Worm (Caenorhabditis elegans): ENCODE measurements around the gene D2096.7.

D2096.7 gene

DNA sequence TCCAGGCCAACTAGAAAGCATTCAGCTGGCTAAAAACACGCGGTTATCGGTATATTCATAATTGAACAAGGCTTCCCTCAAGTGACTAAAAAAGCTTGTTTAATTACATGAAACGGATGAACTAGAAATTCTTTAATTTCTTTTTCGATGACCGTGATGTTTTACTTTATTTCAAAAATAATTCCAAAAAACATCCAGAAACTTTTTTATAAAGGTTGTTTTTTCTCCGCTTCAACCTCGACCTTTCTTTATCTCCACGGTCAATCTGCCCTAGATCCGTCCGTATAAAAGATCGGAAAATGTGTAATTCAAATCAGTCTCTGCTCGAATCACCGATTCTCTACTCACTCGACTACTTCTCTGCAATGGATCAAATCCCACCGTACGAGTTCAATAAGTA is 31.9 kb downstream of the D2096.7 start, which contains the start of gene F17E9.5:
Gene F17E9.5, plus strand, starts transcription at position 301 of the 400 bp plus-strand sequence.
- TF ChIP-seq W03F9.2 (tag; optimal IDR thresholded peaks at IDR 0.05) (no peak), him-1 (tag; optimal IDR thresholded peaks at IDR 0.05) (no peak), dao-5 (tag; optimal IDR thresholded peaks at IDR 0.05) (no peak)

DNA sequence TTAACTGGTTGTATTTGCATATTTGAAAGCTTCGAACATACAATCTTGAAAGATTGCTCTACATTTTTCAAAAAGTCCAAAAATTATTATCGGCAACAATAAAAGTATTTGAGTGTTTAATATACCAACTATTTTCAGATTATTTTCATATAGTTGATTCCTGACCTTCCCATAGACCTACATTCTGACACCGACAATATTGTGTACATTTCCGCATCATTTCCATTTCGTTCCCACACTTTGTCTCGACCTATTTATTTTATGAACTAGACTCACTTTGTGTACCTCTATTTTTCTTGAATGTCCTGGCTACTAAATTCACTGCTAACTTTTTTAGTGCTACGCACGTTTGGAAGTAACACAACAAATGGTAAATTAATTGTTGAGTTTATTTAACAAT is 35.0 kb downstream of the D2096.7 start, which contains the start of gene lgc-5:
Gene lgc-5, plus strand, starts transcription at position 301 of the 400 bp plus-strand sequence.
- TF ChIP-seq him-1 (tag; optimal IDR thresholded peaks at IDR 0.05) = no peak

DNA sequence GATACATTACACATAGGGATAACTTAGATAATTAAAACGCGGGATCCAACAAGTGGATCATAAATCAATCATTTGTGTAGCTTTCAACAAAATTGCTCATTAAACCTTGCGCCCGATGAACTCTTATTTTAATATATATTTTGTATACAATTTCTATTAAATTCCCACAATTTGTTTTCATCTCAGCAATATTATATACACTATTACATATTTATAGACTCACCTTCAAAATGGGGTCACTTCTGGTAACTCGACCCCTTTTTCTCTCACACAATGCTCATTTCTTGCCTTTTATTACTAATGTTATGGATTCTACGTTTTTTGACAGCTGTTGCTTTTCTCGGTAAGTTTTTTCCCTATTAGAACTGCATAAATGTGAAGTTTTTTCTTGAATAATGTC is 37.8 kb downstream of the D2096.7 start, which contains the start of gene lgc-6:
Gene lgc-6, plus strand, starts transcription at position 301 of the 400 bp plus-strand sequence.
- TF ChIP-seq dao-5 (tag; optimal IDR thresholded peaks at IDR 0.05) (no peak), him-1 (tag; optimal IDR thresholded peaks at IDR 0.05) (no peak), W03F9.2 (tag; optimal IDR thresholded peaks at IDR 0.05) (no peak)

ce11 chrIV:8333988-8334863 is 43.2 kb downstream of the D2096.7 start, which contains the start of gene his-32:
TSS of gene his-32 (plus strand) at chrIV:8334305.
- TF ChIP-seq dao-5 (tag; optimal IDR thresholded peaks at IDR 0.05) (no peak), W03F9.2 (tag; optimal IDR thresholded peaks at IDR 0.05) (no peak), him-1 (tag; optimal IDR thresholded peaks at IDR 0.05) (no peak)

- TF ChIP-seq dao-5 (tag; optimal IDR thresholded peaks at IDR 0.05) (no peak), him-1 (tag; optimal IDR thresholded peaks at IDR 0.05) (no peak), W03F9.2 (tag; optimal IDR thresholded peaks at IDR 0.05) (no peak)
Observed at ce11 chrIV:8333954-8333987, 43.7 kb downstream of the D2096.7 start, which contains the start of gene his-31. TSS of gene his-31 (minus strand) at chrIV:8333983.

DNA sequence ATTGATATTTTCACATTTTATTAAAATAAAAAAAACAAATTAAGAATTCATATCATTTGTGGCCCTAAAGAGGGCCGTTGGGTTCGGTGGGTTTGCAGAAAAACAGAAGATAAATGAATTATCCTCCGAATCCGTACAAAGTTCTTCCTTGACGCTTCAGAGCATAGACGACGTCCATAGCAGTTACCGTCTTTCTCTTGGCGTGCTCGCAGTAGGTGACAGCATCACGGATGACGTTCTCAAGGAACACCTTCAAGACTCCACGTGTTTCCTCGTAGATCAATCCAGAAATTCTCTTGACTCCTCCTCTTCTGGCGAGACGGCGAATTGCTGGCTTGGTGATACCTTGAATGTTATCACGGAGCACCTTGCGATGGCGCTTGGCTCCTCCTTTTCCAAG is 43.9 kb downstream of the D2096.7 start:
- TF ChIP-seq dao-5 (tag; optimal IDR thresholded peaks at IDR 0.05) (no peak), him-1 (tag; optimal IDR thresholded peaks at IDR 0.05) (no peak), W03F9.2 (tag; optimal IDR thresholded peaks at IDR 0.05) (no peak)

DNA sequence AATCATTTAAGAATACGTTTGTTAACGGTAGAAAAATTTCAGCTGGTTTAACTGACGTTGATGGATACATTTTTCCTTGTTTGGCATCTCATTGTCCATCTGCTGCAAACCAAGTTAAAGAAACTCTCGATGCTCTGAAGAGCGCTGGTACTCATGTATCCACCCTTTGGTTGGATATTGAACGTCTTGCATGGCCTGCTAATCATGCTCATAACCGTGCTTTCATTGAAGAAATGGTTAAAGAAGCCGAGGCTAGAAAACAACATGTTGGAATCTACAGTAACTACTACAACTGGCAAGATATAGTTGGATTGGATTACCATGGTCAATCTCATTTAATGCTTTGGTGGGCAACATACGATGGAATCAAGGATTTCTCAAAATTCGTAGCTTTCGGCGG is 44.4 kb downstream of the D2096.7 start:
- TF ChIP-seq W03F9.2 (tag; optimal IDR thresholded peaks at IDR 0.05) (no peak), dao-5 (tag; optimal IDR thresholded peaks at IDR 0.05) (no peak), him-1 (tag; optimal IDR thresholded peaks at IDR 0.05) (no peak)

DNA sequence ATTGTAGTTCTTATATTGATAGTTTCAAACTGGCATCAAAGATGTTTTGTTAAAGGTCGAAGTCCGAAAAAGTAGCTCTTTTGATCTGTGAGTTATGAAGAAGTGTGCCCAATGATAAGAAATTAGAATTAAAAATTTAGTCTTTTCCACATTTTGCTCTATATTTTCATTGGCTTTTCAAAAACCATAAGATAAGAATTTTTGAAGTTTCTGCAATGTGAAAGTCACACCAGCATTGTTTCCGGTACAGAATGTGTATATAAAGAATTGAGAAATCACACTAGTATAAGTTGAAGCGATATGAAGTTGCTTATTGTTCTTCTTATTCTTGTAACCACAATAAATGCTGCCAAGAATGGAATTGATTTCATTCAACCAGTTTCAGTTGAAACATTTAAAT is 44.9 kb downstream of the D2096.7 start, which contains the start of gene lys-10:
Gene lys-10, plus strand, starts transcription at position 301 of the 400 bp plus-strand sequence.
- TF ChIP-seq W03F9.2 (tag; optimal IDR thresholded peaks at IDR 0.05) = no peak
- TF ChIP-seq him-1 (tag; optimal IDR thresholded peaks at IDR 0.05) = no peak
- no peak for TF ChIP-seq dao-5 (tag; optimal IDR thresholded peaks at IDR 0.05)

DNA sequence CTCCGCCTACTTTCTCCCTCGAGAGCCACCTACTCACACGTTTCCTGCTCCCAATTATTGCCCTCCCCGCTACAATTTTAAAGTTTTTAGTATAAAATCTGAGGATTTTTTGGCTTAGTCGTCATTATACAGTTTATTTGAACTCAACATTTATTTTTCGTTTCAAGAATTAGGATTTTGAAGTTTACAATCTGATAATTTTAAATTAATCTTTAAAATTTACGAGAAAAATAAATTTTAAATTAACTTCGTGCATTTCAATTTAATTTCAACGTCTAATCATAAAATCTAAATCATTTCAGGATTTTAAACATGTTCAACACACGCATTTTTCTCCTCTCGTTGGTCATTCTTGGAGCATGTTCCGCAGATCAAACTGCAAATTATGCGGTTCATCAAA is 48.5 kb downstream of the D2096.7 start, which contains the start of gene F35H10.2:
Gene F35H10.2, plus strand, starts transcription at position 301 of the 400 bp plus-strand sequence.
- TF ChIP-seq dao-5 (tag; optimal IDR thresholded peaks at IDR 0.05) (no peak), him-1 (tag; optimal IDR thresholded peaks at IDR 0.05) (no peak), W03F9.2 (tag; optimal IDR thresholded peaks at IDR 0.05) (no peak)
